Worm (Caenorhabditis elegans) whole organism, mixed stage, embryonic: ENCODE data around the gene ncs-4.

Source experiments
- M03D4.4 ChIP-seq: sonication (generic microtip); optimal IDR thresholded peaks from 2 replicates; lab custom pipeline; 2017; ENCODE audit warnings: mild to moderate bottlenecking, missing genetic modification characterization, missing compliant biosample characterization
- bed-3 ChIP-seq: fragments of 200-800 bp; sonication (Bioruptor generic); optimal IDR thresholded peaks from 3 replicates; lab custom pipeline; 2018; ENCODE audit warnings: mild to moderate bottlenecking, missing genetic modification characterization, moderate library complexity, missing compliant biosample characterization
- blmp-1 ChIP-seq: fragments of 150-350 bp; optimal IDR thresholded peaks from 2 replicates; lab custom pipeline; 2014; ENCODE audit warnings: missing biosample characterization, missing genetic modification characterization
- ceh-39 ChIP-seq: fragments of 150-350 bp; optimal IDR thresholded peaks from 2 replicates; lab custom pipeline; 2014; ENCODE audit warnings: missing biosample characterization, missing genetic modification characterization
- ceh-43 ChIP-seq: fragments of 200-800 bp; sonication (Bioruptor generic); optimal IDR thresholded peaks from 2 replicates; lab custom pipeline; 2018; ENCODE audit warnings: mild to moderate bottlenecking, missing genetic modification characterization, moderate library complexity, missing compliant biosample characterization
- ceh-83 ChIP-seq: fragments of 200-800 bp; sonication (Bioruptor generic); optimal IDR thresholded peaks from 2 replicates; lab custom pipeline; 2018; ENCODE audit warnings: mild to moderate bottlenecking, missing genetic modification characterization, missing compliant biosample characterization
- ces-1 ChIP-seq: fragments of 150-350 bp; optimal IDR thresholded peaks from 2 replicates; lab custom pipeline; 2014; ENCODE audit warnings: missing biosample characterization, missing genetic modification reagents, missing genetic modification characterization
- cnd-1 ChIP-seq: fragments of 200-800 bp; sonication (Bioruptor generic); optimal IDR thresholded peaks from 2 replicates; lab custom pipeline; 2018; ENCODE audit warnings: mild to moderate bottlenecking, missing genetic modification characterization, missing compliant biosample characterization
- drap-1 ChIP-seq: fragments of 200-800 bp; sonication (Bioruptor generic); optimal IDR thresholded peaks from 3 replicates; lab custom pipeline; 2018; ENCODE audit warnings: mild to moderate bottlenecking, missing genetic modification characterization, missing compliant biosample characterization
- elt-3 ChIP-seq: fragments of 150-350 bp; optimal IDR thresholded peaks from 2 replicates; lab custom pipeline; 2014; ENCODE audit warnings: missing biosample characterization, missing genetic modification characterization
- flh-1 ChIP-seq: fragments of 200-800 bp; sonication (Bioruptor generic); optimal IDR thresholded peaks from 2 replicates; lab custom pipeline; 2018; ENCODE audit warnings: mild to moderate bottlenecking, missing genetic modification characterization, moderate library complexity, missing compliant biosample characterization
- ham-2 ChIP-seq: fragments of 200-800 bp; sonication (Bioruptor generic); optimal IDR thresholded peaks from 2 replicates; lab custom pipeline; 2018; ENCODE audit warnings: mild to moderate bottlenecking, missing genetic modification characterization, missing compliant biosample characterization
- hlh-1 ChIP-seq: fragments of 150-350 bp; optimal IDR thresholded peaks from 2 replicates; lab custom pipeline; 2014; ENCODE audit warnings: missing biosample characterization, missing genetic modification reagents, missing genetic modification characterization
- lin-13 ChIP-seq: fragments of 150-350 bp; optimal IDR thresholded peaks from 2 replicates; lab custom pipeline; 2014; ENCODE audit warnings: missing biosample characterization, missing genetic modification characterization
- lsy-2 ChIP-seq: fragments of 150-350 bp; optimal IDR thresholded peaks from 2 replicates; lab custom pipeline; 2014; ENCODE audit warnings: missing biosample characterization, missing genetic modification characterization
- mep-1 ChIP-seq: fragments of 150-350 bp; optimal IDR thresholded peaks from 2 replicates; lab custom pipeline; 2017; ENCODE audit warnings: missing biosample characterization, missing genetic modification reagents, missing genetic modification characterization, inconsistent platforms
- mls-2 ChIP-seq: sonication (generic microtip); optimal IDR thresholded peaks from 2 replicates; lab custom pipeline; 2016; ENCODE audit warnings: mild to moderate bottlenecking, missing genetic modification characterization, moderate library complexity, missing compliant biosample characterization
- nhr-12 ChIP-seq: fragments of 150-350 bp; optimal IDR thresholded peaks from 2 replicates; lab custom pipeline; 2014; ENCODE audit warnings: missing biosample characterization, missing genetic modification characterization
- nhr-2 ChIP-seq: fragments of 150-350 bp; optimal IDR thresholded peaks from 2 replicates; lab custom pipeline; 2014; ENCODE audit warnings: missing biosample characterization, missing genetic modification characterization
- nhr-237 ChIP-seq: fragments of 150-350 bp; optimal IDR thresholded peaks from 2 replicates; lab custom pipeline; 2014; ENCODE audit warnings: missing biosample characterization, missing genetic modification characterization
- nhr-28 ChIP-seq: fragments of 150-350 bp; optimal IDR thresholded peaks from 2 replicates; lab custom pipeline; 2014; ENCODE audit warnings: missing biosample characterization, missing genetic modification characterization
- nhr-76 ChIP-seq: sonication (generic microtip); optimal IDR thresholded peaks from 2 replicates; lab custom pipeline; 2017; ENCODE audit warnings: missing biosample characterization, missing genetic modification characterization
- pha-4 ChIP-seq: fragments of 150-350 bp; optimal IDR thresholded peaks from 2 replicates; lab custom pipeline; 2018; ENCODE audit warnings: missing biosample characterization, missing genetic modification reagents, missing genetic modification characterization
- sem-2 ChIP-seq: fragments of 200-800 bp; sonication (Bioruptor generic); optimal IDR thresholded peaks from 2 replicates; lab custom pipeline; 2018; ENCODE audit warnings: mild to moderate bottlenecking, missing genetic modification characterization, missing compliant biosample characterization
- snpc-4 ChIP-seq: fragments of 150-350 bp; optimal IDR thresholded peaks from 2 replicates; lab custom pipeline; 2014; ENCODE audit warnings: missing biosample characterization, missing genetic modification characterization
- sptf-1 ChIP-seq: sonication (generic microtip); optimal IDR thresholded peaks from 2 replicates; lab custom pipeline; 2017; ENCODE audit warnings: mild to moderate bottlenecking, missing genetic modification characterization, moderate library complexity, missing compliant biosample characterization
- tbx-8 ChIP-seq: fragments of 200-800 bp; sonication (Bioruptor generic); optimal IDR thresholded peaks from 2 replicates; lab custom pipeline; 2018; ENCODE audit warnings: mild to moderate bottlenecking, missing genetic modification characterization, moderate library complexity, missing compliant biosample characterization
- unc-120 ChIP-seq: sonication (generic microtip); optimal IDR thresholded peaks from 2 replicates; lab custom pipeline; 2017; ENCODE audit warnings: missing genetic modification characterization, missing compliant biosample characterization; ENCODE audit not compliant: poor library complexity, severe bottlenecking
- unc-39 ChIP-seq: fragments of 150-350 bp; optimal IDR thresholded peaks from 2 replicates; lab custom pipeline; 2014; ENCODE audit warnings: missing biosample characterization, missing genetic modification characterization
- unc-62 ChIP-seq: fragments of 150-350 bp; optimal IDR thresholded peaks from 2 replicates; lab custom pipeline; 2014; ENCODE audit warnings: missing biosample characterization, missing genetic modification reagents, missing genetic modification characterization
- zip-8 ChIP-seq: fragments of 150-350 bp; optimal IDR thresholded peaks from 2 replicates; lab custom pipeline; 2014; ENCODE audit warnings: missing biosample characterization, missing genetic modification characterization
- ztf-11 ChIP-seq: fragments of 150-350 bp; optimal IDR thresholded peaks from 2 replicates; lab custom pipeline; 2014; ENCODE audit warnings: missing biosample characterization, missing genetic modification characterization

The ncs-4 gene

DNA sequence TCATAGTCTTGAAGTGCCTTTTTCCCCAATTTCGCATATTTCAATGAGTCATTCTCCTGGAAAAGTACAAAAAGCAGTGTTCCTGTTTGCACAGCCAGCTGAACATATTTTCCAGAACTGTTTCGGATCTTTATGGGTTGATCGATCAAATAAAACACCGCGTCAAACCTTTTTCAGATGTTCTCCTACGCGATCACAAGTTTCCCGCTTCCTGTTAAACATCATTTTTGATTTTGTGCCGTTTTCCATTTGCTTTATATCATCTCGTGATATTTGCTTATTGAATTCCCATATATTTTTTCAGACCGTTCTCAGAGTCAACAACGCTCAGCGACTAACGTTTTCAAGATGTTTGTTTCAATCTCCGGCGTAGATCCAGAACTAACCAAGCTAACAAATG is 1.6 kb upstream of the ncs-4 start, which contains the start of gene C07A4.3:
Gene C07A4.3 (plus strand): TSS at position 301 of the 400 bp plus-strand sequence.
- TF ChIP-seq ces-1 (GFP tag; lab: Kevin White, UChicago): no peak
- no peak for TF ChIP-seq nhr-28 (tag; lab: Kevin White, UChicago)
- no peak for TF ChIP-seq ceh-43 (GFP tag; lab: Kevin White, UChicago)
- no peak for TF ChIP-seq lsy-2 (tag; lab: Kevin White, UChicago)
- TF ChIP-seq elt-3 (tag; lab: Kevin White, UChicago): no peak
- no peak for TF ChIP-seq zip-8 (tag; lab: Kevin White, UChicago)
- no peak for TF ChIP-seq mep-1
- no peak for TF ChIP-seq cnd-1 (tag; lab: Kevin White, UChicago)
- no peak for TF ChIP-seq lin-13
- no peak for TF ChIP-seq ham-2
- no peak for TF ChIP-seq nhr-12 (tag; lab: Kevin White, UChicago)

DNA sequence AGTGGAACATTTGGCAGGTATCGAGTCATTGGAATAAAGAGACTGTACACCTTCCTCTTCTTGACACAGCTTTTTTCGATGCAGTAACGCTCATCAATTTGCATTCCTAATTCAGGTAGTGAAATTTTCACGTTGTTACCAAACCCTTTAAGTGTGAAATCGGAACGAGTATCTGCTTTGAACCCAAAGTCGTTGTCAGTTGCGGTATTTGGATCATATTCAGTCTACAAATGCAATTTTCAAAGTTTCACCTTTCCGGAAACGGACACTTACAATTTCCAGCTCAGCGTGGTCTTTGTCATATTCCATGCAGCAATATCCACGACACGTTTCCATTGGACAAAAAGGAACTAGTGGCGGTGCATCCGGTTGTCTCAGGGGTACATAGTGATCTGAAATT is 6.3 kb downstream of the ncs-4 start:
- TF ChIP-seq mls-2 (tag; lab: Kevin White, UChicago): no peak
- TF ChIP-seq bed-3: no peak
- TF ChIP-seq unc-120 (tag; lab: Kevin White, UChicago): no peak
- TF ChIP-seq unc-39 (tag; lab: Kevin White, UChicago): no peak
- no peak for TF ChIP-seq ham-2
- no peak for TF ChIP-seq sem-2 (GFP tag; lab: Kevin White, UChicago)

DNA sequence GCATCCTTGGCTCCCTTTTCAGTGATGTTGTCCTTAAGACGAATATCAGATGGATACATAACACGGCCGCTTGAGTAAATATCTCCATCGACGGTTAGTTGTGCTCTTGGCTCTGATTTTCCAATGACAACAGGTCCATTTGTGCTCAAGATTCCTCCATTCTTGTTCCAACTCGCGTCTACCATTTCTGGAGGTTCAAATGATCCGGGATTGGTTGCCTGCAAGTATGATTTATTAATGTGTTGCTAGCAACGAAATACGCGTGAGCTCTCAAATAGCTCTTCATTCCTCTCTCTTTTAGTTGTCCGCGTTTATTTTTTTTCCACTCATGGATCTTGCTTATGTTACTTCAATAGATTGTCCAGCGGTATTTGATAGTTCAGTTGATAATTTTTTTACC is 7.4 kb downstream of the ncs-4 start, which contains the start of gene arrd-28:
Gene arrd-28 (plus strand): TSS at position 301 of the 400 bp plus-strand sequence.
- TF ChIP-seq hlh-1 (tag; lab: Kevin White, UChicago) (no peak), nhr-12 (tag; lab: Kevin White, UChicago) (no peak), elt-3 (tag; lab: Kevin White, UChicago) (no peak), mls-2 (tag; lab: Kevin White, UChicago) (no peak), snpc-4 (tag; lab: Kevin White, UChicago) (no peak), mep-1 (no peak), ceh-39 (no peak), nhr-28 (tag; lab: Kevin White, UChicago) (no peak), ztf-11 (tag; lab: Kevin White, UChicago) (no peak), sem-2 (GFP tag; lab: Kevin White, UChicago) (no peak), pha-4 (no peak), nhr-237 (tag; lab: Kevin White, UChicago) (no peak), lin-13 (no peak), blmp-1 (tag; lab: Kevin White, UChicago) (no peak), unc-120 (tag; lab: Kevin White, UChicago) (no peak), ces-1 (GFP tag; lab: Kevin White, UChicago) (no peak), nhr-76 (tag; lab: Kevin White, UChicago) (no peak), sptf-1 (tag; lab: Kevin White, UChicago) (no peak), flh-1 (GFP tag; lab: Kevin White, UChicago) (no peak), bed-3 (no peak)
- TF ChIP-seq, all 35 proteins: peak for 0

DNA sequence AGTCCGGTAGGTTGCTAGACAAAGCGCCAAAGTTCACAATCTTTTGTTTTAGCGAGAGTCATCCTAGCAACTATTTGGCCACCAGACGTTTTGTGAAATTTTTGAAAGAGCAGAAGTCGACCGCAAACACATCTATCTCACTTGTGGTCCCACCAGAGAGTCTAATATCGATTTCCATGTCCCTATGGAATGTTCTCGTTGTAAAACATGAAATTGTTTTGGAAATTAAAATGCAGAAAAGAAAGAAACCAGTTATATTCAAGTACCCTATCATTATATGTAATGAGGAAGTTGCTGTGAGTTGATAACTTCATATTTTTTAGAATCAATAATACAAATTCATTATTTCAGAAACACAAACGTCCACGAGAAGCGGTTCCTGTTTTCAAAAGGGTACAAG is 8.4 kb downstream of the ncs-4 start:
- TF ChIP-seq ceh-83 (GFP tag; lab: Kevin White, UChicago) (no peak), hlh-1 (tag; lab: Kevin White, UChicago) (no peak), sptf-1 (tag; lab: Kevin White, UChicago) (no peak), lin-13 (no peak), unc-62 (GFP tag; lab: Kevin White, UChicago) (no peak)

DNA sequence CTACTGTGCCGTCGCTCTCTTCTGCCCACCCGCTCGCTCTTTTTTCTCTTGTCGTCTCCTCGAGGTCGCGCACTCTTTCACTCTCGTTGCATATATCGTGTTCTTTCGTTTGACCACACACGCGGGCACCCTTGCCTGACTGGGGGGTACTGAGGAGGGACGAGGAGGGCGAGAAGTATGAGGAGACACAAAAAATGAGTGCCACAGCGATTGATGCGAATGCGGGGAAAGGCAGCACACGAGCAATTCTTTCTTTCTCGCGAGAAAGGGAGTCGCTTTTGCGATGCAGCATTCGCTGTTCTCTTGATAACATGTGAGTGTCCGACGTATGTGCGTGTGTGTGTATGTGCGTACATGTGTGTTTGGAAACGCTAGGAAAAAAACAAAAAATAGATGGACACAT is 12.2 kb downstream of the ncs-4 start:
- peak; percentile 67 for TF ChIP-seq nhr-2 (tag; lab: Kevin White, UChicago)
- TF ChIP-seq sem-2 (GFP tag; lab: Kevin White, UChicago): no peak
- TF ChIP-seq ham-2: peak; percentile 43
- TF ChIP-seq drap-1 (GFP tag; lab: Kevin White, UChicago): peak; percentile 50
- TF ChIP-seq mls-2 (tag; lab: Kevin White, UChicago): peak; percentile 82
- TF ChIP-seq tbx-8: no peak
- TF ChIP-seq M03D4.4 (tag; lab: Kevin White, UChicago): peak; percentile 71
- peak; percentile 49 for TF ChIP-seq ceh-83 (GFP tag; lab: Kevin White, UChicago)
- TF ChIP-seq hlh-1 (tag; lab: Kevin White, UChicago): peak; percentile 29
- TF ChIP-seq flh-1 (GFP tag; lab: Kevin White, UChicago): peak; percentile 8
- no peak for TF ChIP-seq blmp-1 (tag; lab: Kevin White, UChicago)
- no peak for TF ChIP-seq nhr-76 (tag; lab: Kevin White, UChicago)
- peak; percentile 64 for TF ChIP-seq sptf-1 (tag; lab: Kevin White, UChicago)
- peak; percentile 48 for TF ChIP-seq unc-39 (tag; lab: Kevin White, UChicago)
- no peak for TF ChIP-seq elt-3 (tag; lab: Kevin White, UChicago)
- TF ChIP-seq nhr-237 (tag; lab: Kevin White, UChicago): no peak
- peak; percentile 63 for TF ChIP-seq ztf-11 (tag; lab: Kevin White, UChicago)
- TF ChIP-seq ceh-43 (GFP tag; lab: Kevin White, UChicago): no peak
- peak; percentile 66 for TF ChIP-seq cnd-1 (tag; lab: Kevin White, UChicago)
- TF ChIP-seq ces-1 (GFP tag; lab: Kevin White, UChicago): peak; percentile 35
- TF ChIP-seq unc-120 (tag; lab: Kevin White, UChicago): peak; percentile 87
- peak; percentile 46 for TF ChIP-seq mep-1
